Fruit fly (Drosophila melanogaster): Measurements from ENCODE around the gene pip.

pip gene

DNA sequence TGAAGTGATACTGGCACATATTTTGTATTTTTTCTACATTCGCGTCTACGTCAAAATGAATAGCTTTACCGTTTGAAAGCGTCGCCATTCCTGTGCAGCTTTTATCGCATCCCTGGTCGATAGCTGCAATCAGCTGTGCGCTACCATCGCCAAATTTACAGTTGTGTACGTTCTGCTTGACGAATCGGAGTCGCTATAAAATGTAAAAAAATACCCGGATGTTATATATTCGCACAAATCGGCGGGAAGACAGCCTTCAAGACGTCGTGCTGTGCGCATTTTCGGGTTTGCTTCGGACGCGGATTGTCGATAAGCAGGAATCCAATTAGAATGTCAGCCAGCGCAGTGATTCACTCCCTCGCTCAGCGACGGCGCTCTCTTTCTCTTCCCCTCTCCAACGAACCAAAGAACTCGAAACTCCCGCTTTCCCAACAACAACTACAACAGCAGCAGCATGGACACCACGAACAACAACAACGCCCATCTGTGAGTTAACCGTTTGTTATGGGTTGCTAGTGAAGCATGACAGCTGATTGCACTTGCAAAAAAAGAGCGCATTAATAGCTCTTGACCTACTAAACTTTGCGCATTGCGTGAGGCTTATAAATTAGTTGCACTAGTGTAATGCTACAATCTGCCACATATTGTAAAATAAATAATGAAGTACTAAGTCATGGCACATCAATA lies 42.7 kb downstream of the pip start (continued):
- TF ChIP-seq seq (GFP tag; IDR thresholded peaks at IDR 0.05) = 0 out of 2 replicates have a peak, but pooled peaks have one; percentile 50
- TF ChIP-seq mam (GFP tag; optimal IDR thresholded peaks at IDR 0.05) = no peak
- TF ChIP-seq CG10565 (GFP tag; optimal IDR thresholded peaks at IDR 0.05) = no peak
- TF ChIP-seq Bteb2 (GFP tag; optimal IDR thresholded peaks at IDR 0.05) = no peak
- TF ChIP-seq CG18599 (GFP tag; optimal IDR thresholded peaks at IDR 0.05) = no peak
- peak; percentile 11 for TF ChIP-seq Hsf (GFP tag; optimal IDR thresholded peaks at IDR 0.05)
- peak; percentile 44; the same call in 1 of the 3 replicates for TF ChIP-seq CG34224 (GFP tag; IDR thresholded peaks at IDR 0.05; ENCODE audit: partially characterized antibody)
- no peak for TF ChIP-seq CG31365 (tag; optimal IDR thresholded peaks at IDR 0.05)
- no peak for TF ChIP-seq Side (GFP tag; optimal IDR thresholded peaks at IDR 0.05)
- peak; percentile 19 for TF ChIP-seq CG10147 (GFP tag; optimal IDR thresholded peaks at IDR 0.05)
- TF ChIP-seq HLH54F (GFP tag; optimal IDR thresholded peaks at IDR 0.05) = no peak
- peak; percentile 36 for TF ChIP-seq Bdp1 (GFP tag; optimal IDR thresholded peaks at IDR 0.05)
- TF ChIP-seq vnd (GFP tag; IDR thresholded peaks at IDR 0.05; ENCODE audit: partially characterized antibody) = no peak
- TF ChIP-seq Ptx1 (GFP tag; IDR thresholded peaks at IDR 0.05) = no peak
- no peak for TF ChIP-seq NC2α (GFP tag; optimal IDR thresholded peaks at IDR 0.05)
- TF ChIP-seq Dbx (GFP tag; IDR thresholded peaks at IDR 0.05) = no peak
- no peak for TF ChIP-seq CG17568 (GFP tag; optimal IDR thresholded peaks at IDR 0.05)
- no peak for TF ChIP-seq CG5245 (GFP tag; optimal IDR thresholded peaks at IDR 0.05)
- TF ChIP-seq cwo (GFP tag; optimal IDR thresholded peaks at IDR 0.05) = no peak

DNA sequence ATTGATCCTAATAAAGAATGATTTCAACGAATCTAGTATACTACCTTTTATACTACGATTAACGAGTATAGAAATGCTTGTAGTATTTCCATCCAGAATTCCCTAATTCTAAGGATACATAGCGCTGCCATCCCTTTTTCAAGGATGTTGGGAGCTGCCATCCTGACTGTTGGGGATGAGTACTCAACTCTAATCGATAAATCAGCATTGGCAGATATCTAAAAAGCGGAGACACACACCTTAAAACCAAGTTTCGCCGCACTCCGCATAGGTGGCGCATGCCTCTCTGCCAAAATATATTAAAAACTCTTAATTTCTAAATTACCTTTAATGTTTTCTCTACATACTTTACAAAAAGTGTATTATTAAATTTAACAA lies 43.2 kb downstream of the pip start, which contains the start of gene fal:
Gene fal, plus strand, starts transcription at position 330 of the 378 bp plus-strand sequence.
- TF ChIP-seq nerfin-2 (GFP tag; IDR thresholded peaks at IDR 0.05; ENCODE audit: partially characterized antibody) (0 out of 2 replicates have a peak, but pooled peaks have one; percentile 17), trem (tag; optimal IDR thresholded peaks at IDR 0.05) (peak; percentile 98), insv (GFP tag; optimal IDR thresholded peaks at IDR 0.05) (no peak), CG4617 (GFP tag; optimal IDR thresholded peaks at IDR 0.05; ENCODE audit: borderline replicate concordance) (no peak), Myb (GFP tag; optimal IDR thresholded peaks at IDR 0.05) (no peak), CG5953 (GFP tag; IDR thresholded peaks at IDR 0.05) (no peak), MESR4 (GFP tag; optimal IDR thresholded peaks at IDR 0.05) (no peak), hth (optimal IDR thresholded peaks at IDR 0.05) (no peak), Trl (optimal IDR thresholded peaks at IDR 0.05) (no peak), Trl (GFP tag; optimal IDR thresholded peaks at IDR 0.05) (no peak), CG4282 (GFP tag; optimal IDR thresholded peaks at IDR 0.05) (no peak), CG12155 (GFP tag; optimal IDR thresholded peaks at IDR 0.05) (peak; percentile 30), Med (GFP tag) (no peak), CG9609 (GFP tag; optimal IDR thresholded peaks at IDR 0.05) (no peak), CG3995 (GFP tag; optimal IDR thresholded peaks at IDR 0.05) (no peak), Hr3 (GFP tag; optimal IDR thresholded peaks at IDR 0.05) (peak; percentile 43), CG4707 (GFP tag; optimal IDR thresholded peaks at IDR 0.05) (no peak), pros (GFP tag; optimal IDR thresholded peaks at IDR 0.05) (no peak), CG7786 (GFP tag; optimal IDR thresholded peaks at IDR 0.05) (no peak), CG7839 (tag; optimal IDR thresholded peaks at IDR 0.05) (no peak), tio (GFP tag; optimal IDR thresholded peaks at IDR 0.05) (no peak), bcd (GFP tag; optimal IDR thresholded peaks at IDR 0.05) (peak; percentile 11), HLHmδ (GFP tag; optimal IDR thresholded peaks at IDR 0.05) (no peak), Bgb (GFP tag; IDR thresholded peaks at IDR 0.05; ENCODE audit: partially characterized antibody) (peak; percentile 64), CG9817 (tag; optimal IDR thresholded peaks at IDR 0.05) (peak; percentile 27), Abd-B (GFP tag; optimal IDR thresholded peaks at IDR 0.05) (peak; percentile 32), odd (GFP tag; optimal IDR thresholded peaks at IDR 0.05) (no peak), scrt (GFP tag; optimal IDR thresholded peaks at IDR 0.05) (no peak), gce (GFP tag; IDR thresholded peaks at IDR 0.05) (no peak), ewg (GFP tag; optimal IDR thresholded peaks at IDR 0.05) (no peak), Six4 (GFP tag; optimal IDR thresholded peaks at IDR 0.05) (no peak), run (tag; optimal IDR thresholded peaks at IDR 0.05) (no peak)
